Fruit fly (Drosophila melanogaster) whole organism, embryonic: ENCODE measurements around the gene CecA1.

Experiments
- CG1024 ChIP-seq: fragments of 200-800 bp; sonication (Bioruptor generic); IDR thresholded peaks from 2 replicates; pipeline ENCODE4 v1.3.6; 2022; ENCODE audit warnings: missing biosample characterization, missing genetic modification characterization
- CG12769 ChIP-seq: fragments of 200-800 bp; sonication (Bioruptor generic); optimal IDR thresholded peaks from 2 replicates; lab custom pipeline; 2019; ENCODE audit warnings: missing biosample characterization, mild to moderate bottlenecking, missing genetic modification characterization, moderate library complexity
- CG1832 ChIP-seq: fragments of 200-800 bp; sonication (Bioruptor generic); optimal IDR thresholded peaks from 2 replicates; lab custom pipeline; 2017; ENCODE audit warnings: missing biosample characterization, mild to moderate bottlenecking, missing genetic modification characterization, inconsistent platforms
- CG2199 ChIP-seq: fragments of 200-800 bp; sonication (Bioruptor generic); IDR thresholded peaks from 3 replicates; pipeline ENCODE4 v1.3.6; 2022; ENCODE audit warnings: missing biosample characterization, missing genetic modification characterization
- CG7745 ChIP-seq: fragments of 200-800 bp; sonication (Bioruptor generic); optimal IDR thresholded peaks from 2 replicates; lab custom pipeline; 2018; ENCODE audit warnings: missing biosample characterization, mild to moderate bottlenecking, missing genetic modification characterization, moderate library complexity
- CG8089 ChIP-seq: fragments of 200-800 bp; sonication (Bioruptor generic); optimal IDR thresholded peaks from 3 replicates; lab custom pipeline; 2016; ENCODE audit warnings: missing biosample characterization, missing genetic modification characterization
- CG8388 ChIP-seq: fragments of 200-800 bp; sonication (Bioruptor generic); optimal IDR thresholded peaks from 2 replicates; lab custom pipeline; 2019; ENCODE audit warnings: missing biosample characterization, mild to moderate bottlenecking, missing genetic modification characterization, moderate library complexity
- Dip2 ChIP-seq: fragments of 200-800 bp; sonication (Bioruptor generic); IDR thresholded peaks from 2 replicates; pipeline ENCODE4 v1.3.6; 2022; ENCODE audit warnings: missing biosample characterization, missing genetic modification characterization
- NC2β ChIP-seq: fragments of 200-800 bp; sonication (Bioruptor generic); optimal IDR thresholded peaks from 2 replicates; lab custom pipeline; 2016; ENCODE audit warnings: missing biosample characterization, missing genetic modification characterization
- Neu2 ChIP-seq: fragments of 200-800 bp; sonication (Bioruptor generic); optimal IDR thresholded peaks from 3 replicates; lab custom pipeline; 2016; ENCODE audit warnings: missing biosample characterization, missing genetic modification characterization, borderline replicate concordance
- Xrp1 ChIP-seq: fragments of 200-800 bp; sonication (Bioruptor generic); IDR thresholded peaks from 2 replicates; pipeline ENCODE4 v1.3.6; 2022; ENCODE audit warnings: missing biosample characterization, missing genetic modification characterization
- aop ChIP-seq: fragments of 200-800 bp; sonication (Bioruptor generic); IDR thresholded peaks from 2 replicates; pipeline ENCODE4 v1.3.6; 2022; ENCODE audit warnings: missing biosample characterization, missing genetic modification characterization
- nerfin-1 ChIP-seq: fragments of 200-800 bp; sonication (Bioruptor generic); optimal IDR thresholded peaks from 3 replicates; lab custom pipeline; 2019; ENCODE audit warnings: missing biosample characterization, mild to moderate bottlenecking, missing genetic modification characterization, moderate library complexity
- pzg ChIP-seq: fragments of 200-800 bp; sonication (Bioruptor generic); optimal IDR thresholded peaks from 3 replicates; lab custom pipeline; 2018; ENCODE audit warnings: missing biosample characterization, mild to moderate bottlenecking, missing genetic modification characterization, moderate library complexity

- TF ChIP-seq NC2β = no peak
- no peak for TF ChIP-seq CG8388 (GFP tag; lab: Kevin White, UChicago)
- TF ChIP-seq pzg (GFP tag; lab: Kevin White, UChicago) = no peak
- no peak for TF ChIP-seq Neu2 (GFP tag; lab: Kevin White, UChicago)
- no peak for TF ChIP-seq CG12769
- TF ChIP-seq Dip2 (GFP tag; lab: Robert Waterston, UW) = no peak
- no peak for TF ChIP-seq Xrp1
- no peak for TF ChIP-seq CG7745 (tag; lab: Kevin White, UChicago)
- TF ChIP-seq aop (GFP tag; lab: Robert Waterston, UW) = no peak
- TF ChIP-seq CG1832 (GFP tag; lab: Kevin White, UChicago) = no peak
- TF ChIP-seq CG2199 (GFP tag; lab: Robert Waterston, UW) = no peak
- TF ChIP-seq CG1024 (GFP tag; lab: Robert Waterston, UW) = no peak
- no peak for TF ChIP-seq nerfin-1 (tag; lab: Kevin White, UChicago)
- no peak for TF ChIP-seq CG8089
Observed at dm6 chr3R:30163228-30163627, 47.4 kb upstream of the CecA1 start.
